Fruit fly (Drosophila melanogaster) S2 (cell line): ENCODE data around the gene Sfp23F.

ENCODE experiments used
- CG8478 ChIP-seq: fragments of >200 bp; optimal IDR thresholded peaks from 2 replicates; lab custom pipeline; 2018
- CTCF ChIP-seq, 2 experiments: fragments of >200 bp; optimal IDR thresholded peaks; 2 replicates each; lab custom pipeline; 2018

DNA sequence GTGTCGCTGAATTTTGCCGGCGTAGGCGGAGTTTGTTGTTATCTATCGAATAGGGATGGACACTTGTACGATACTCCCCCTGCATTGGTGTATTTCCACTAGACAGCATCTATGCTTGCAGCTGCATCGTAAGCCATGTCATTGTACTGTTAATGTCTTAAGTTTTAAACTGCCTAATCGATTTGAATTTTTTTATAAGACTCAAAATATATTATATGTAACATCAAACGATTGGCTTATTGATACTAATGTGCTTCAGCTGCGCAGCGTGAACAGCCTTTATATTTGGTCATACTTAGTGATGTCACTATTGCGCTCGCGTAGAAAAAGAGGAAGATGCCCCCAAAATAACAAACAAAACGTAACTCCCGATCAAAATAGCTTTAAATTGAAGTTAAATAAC lies 10.9 kb downstream of the Sfp23F start, which contains the start of the genes CG9662 and Ptpa:
- TF ChIP-seq CTCF (optimal IDR thresholded peaks at IDR 0.05; lab: Kevin White, UChicago), result no peak
- no peak for TF ChIP-seq CG8478 (lab: Kevin White, UChicago)
